Fruit fly (Drosophila melanogaster) whole organism, prepupa: ENCODE measurements around the gene Mlc1.

Source experiments
- Blimp-1 ChIP-seq: fragments of 200-800 bp; sonication (Bioruptor generic); optimal IDR thresholded peaks from 3 replicates; lab custom pipeline; 2017; ENCODE audit warnings: missing biosample characterization, missing genetic modification characterization, mild to moderate bottlenecking, moderate library complexity, missing genetic modification reagents
- CG10631 ChIP-seq: fragments of 200-800 bp; sonication (Bioruptor generic); optimal IDR thresholded peaks from 2 replicates; lab custom pipeline; 2016; ENCODE audit warnings: missing biosample characterization, missing genetic modification characterization
- CG10669 ChIP-seq: fragments of 200-800 bp; sonication (Bioruptor generic); optimal IDR thresholded peaks from 3 replicates; lab custom pipeline; 2018; ENCODE audit warnings: missing biosample characterization, mild to moderate bottlenecking, missing genetic modification characterization, moderate library complexity
- CG11762 ChIP-seq: fragments of 200-800 bp; sonication (Bioruptor generic); optimal IDR thresholded peaks from 3 replicates; lab custom pipeline; 2016; ENCODE audit warnings: missing biosample characterization, missing genetic modification characterization; ENCODE audit not compliant: insufficient read depth
- CG15336 ChIP-seq: fragments of 200-800 bp; sonication (Bioruptor generic); IDR thresholded peaks from 2 replicates; pipeline ENCODE4 v1.3.6; 2022; ENCODE audit warnings: missing biosample characterization, missing genetic modification characterization
- CG1621 ChIP-seq: fragments of 200-800 bp; sonication (Bioruptor generic); optimal IDR thresholded peaks from 3 replicates; lab custom pipeline; 2018; ENCODE audit warnings: missing biosample characterization, mild to moderate bottlenecking, missing genetic modification characterization
- CG16779 ChIP-seq: fragments of 200-800 bp; sonication (Bioruptor generic); optimal IDR thresholded peaks from 3 replicates; lab custom pipeline; 2017; ENCODE audit warnings: missing biosample characterization, mild to moderate bottlenecking, missing genetic modification characterization
- CG3032 ChIP-seq: fragments of 200-800 bp; optimal IDR thresholded peaks from 2 replicates; lab custom pipeline; 2019; ENCODE audit warnings: missing biosample characterization, mild to moderate bottlenecking, missing genetic modification characterization, moderate library complexity
- CG31627 ChIP-seq: fragments of 200-800 bp; sonication (Bioruptor generic); optimal IDR thresholded peaks from 3 replicates; lab custom pipeline; 2016; ENCODE audit warnings: missing biosample characterization, missing genetic modification characterization
- CG32006 ChIP-seq: fragments of 200-800 bp; sonication (Bioruptor generic); optimal IDR thresholded peaks from 3 replicates; lab custom pipeline; 2017; ENCODE audit warnings: missing biosample characterization, mild to moderate bottlenecking, missing genetic modification characterization
- CG34406 ChIP-seq: fragments of 200-800 bp; sonication (Bioruptor generic); optimal IDR thresholded peaks from 3 replicates; lab custom pipeline; 2016; ENCODE audit warnings: missing biosample characterization, missing genetic modification characterization
- CG4318 ChIP-seq: fragments of 200-800 bp; sonication (Bioruptor generic); optimal IDR thresholded peaks from 3 replicates; lab custom pipeline; 2017; ENCODE audit warnings: missing biosample characterization, mild to moderate bottlenecking, missing genetic modification characterization
- CG6163 ChIP-seq: fragments of 200-800 bp; sonication (Bioruptor generic); IDR thresholded peaks from 3 replicates; pipeline ENCODE4 v1.3.6; 2022; ENCODE audit warnings: missing biosample characterization, missing genetic modification characterization
- CG6276 ChIP-seq: fragments of 200-800 bp; sonication (Bioruptor generic); optimal IDR thresholded peaks from 2 replicates; lab custom pipeline; 2017; ENCODE audit warnings: missing biosample characterization, mild to moderate bottlenecking, missing genetic modification characterization
- CG6792 ChIP-seq: fragments of 200-800 bp; sonication (Bioruptor generic); optimal IDR thresholded peaks from 3 replicates; lab custom pipeline; 2016; ENCODE audit warnings: missing biosample characterization, missing genetic modification characterization
- CG6808 ChIP-seq: fragments of 200-800 bp; sonication (Bioruptor generic); optimal IDR thresholded peaks from 3 replicates; lab custom pipeline; 2017; ENCODE audit warnings: missing biosample characterization, missing genetic modification characterization, mild to moderate bottlenecking, moderate library complexity, missing genetic modification reagents
- CG6854 ChIP-seq: fragments of 200-800 bp; sonication (Bioruptor generic); optimal IDR thresholded peaks from 2 replicates; lab custom pipeline; 2017; ENCODE audit warnings: missing biosample characterization, mild to moderate bottlenecking, missing genetic modification characterization
- CG7368 ChIP-seq: fragments of 200-800 bp; sonication (Bioruptor generic); optimal IDR thresholded peaks from 3 replicates; lab custom pipeline; 2016; ENCODE audit warnings: missing biosample characterization, missing genetic modification characterization
- CG8119 ChIP-seq: fragments of 200-800 bp; sonication (Bioruptor generic); IDR thresholded peaks from 3 replicates; pipeline ENCODE4 v1.3.6; 2022; ENCODE audit warnings: missing biosample characterization, missing genetic modification characterization
- CG8319 ChIP-seq: fragments of 200-800 bp; sonication (Bioruptor generic); optimal IDR thresholded peaks from 3 replicates; lab custom pipeline; 2016; ENCODE audit warnings: missing biosample characterization, missing genetic modification characterization
- CG8632 ChIP-seq: fragments of 200-800 bp; sonication (Bioruptor generic); optimal IDR thresholded peaks from 3 replicates; lab custom pipeline; 2016; ENCODE audit warnings: missing biosample characterization, missing genetic modification characterization
- CG9139 ChIP-seq: fragments of 200-800 bp; sonication (Bioruptor generic); optimal IDR thresholded peaks from 3 replicates; lab custom pipeline; 2017; ENCODE audit warnings: missing biosample characterization, mild to moderate bottlenecking, missing genetic modification characterization
- Eip75B ChIP-seq: fragments of 200-800 bp; sonication (Bioruptor generic); optimal IDR thresholded peaks from 3 replicates; lab custom pipeline; 2016; ENCODE audit warnings: missing biosample characterization, missing genetic modification characterization
- Eip78C ChIP-seq: fragments of 200-800 bp; sonication (Bioruptor generic); peaks from one replicate; lab custom pipeline; 2016; ENCODE audit warnings: missing biosample characterization, missing genetic modification characterization
- Eip93F ChIP-seq: fragments of 200-800 bp; sonication (Bioruptor generic); optimal IDR thresholded peaks from 2 replicates; lab custom pipeline; 2016; ENCODE audit warnings: missing biosample characterization, mild to moderate bottlenecking, missing genetic modification characterization
- Ets21C ChIP-seq: fragments of 200-800 bp; sonication (Bioruptor generic); optimal IDR thresholded peaks from 3 replicates; lab custom pipeline; 2016; ENCODE audit warnings: missing biosample characterization, missing genetic modification characterization
- Ets96B ChIP-seq: fragments of 200-800 bp; optimal IDR thresholded peaks from 2 replicates; lab custom pipeline; 2019; ENCODE audit warnings: missing biosample characterization, mild to moderate bottlenecking, missing genetic modification characterization, moderate library complexity
- Gug ChIP-seq: fragments of 200-800 bp; sonication (Bioruptor generic); IDR thresholded peaks from 2 replicates; pipeline ENCODE4 v1.3.6; 2022; ENCODE audit warnings: missing biosample characterization, missing genetic modification characterization
- Hr4 ChIP-seq: fragments of 200-800 bp; sonication (Bioruptor generic); optimal IDR thresholded peaks from 3 replicates; lab custom pipeline; 2016; ENCODE audit warnings: missing biosample characterization, missing genetic modification characterization
- Lpt ChIP-seq: fragments of 200-800 bp; sonication (Bioruptor generic); optimal IDR thresholded peaks from 3 replicates; lab custom pipeline; 2016; ENCODE audit warnings: missing biosample characterization, missing genetic modification characterization
- Smox ChIP-seq: fragments of 200-800 bp; sonication (Bioruptor generic); optimal IDR thresholded peaks from 3 replicates; lab custom pipeline; 2016; ENCODE audit warnings: missing biosample characterization, missing genetic modification characterization
- Sox102F ChIP-seq: fragments of 200-800 bp; sonication (Bioruptor generic); optimal IDR thresholded peaks from 2 replicates; lab custom pipeline; 2016; ENCODE audit warnings: missing biosample characterization, mild to moderate bottlenecking, missing genetic modification characterization
- Sox14 ChIP-seq: fragments of 200-800 bp; sonication (Bioruptor generic); optimal IDR thresholded peaks from 3 replicates; lab custom pipeline; 2016; ENCODE audit warnings: missing biosample characterization, missing genetic modification characterization
- Sox15 ChIP-seq: fragments of 200-800 bp; sonication (Bioruptor generic); optimal IDR thresholded peaks from 3 replicates; lab custom pipeline; 2016; ENCODE audit warnings: missing biosample characterization, missing genetic modification characterization
- achi ChIP-seq: fragments of 200-800 bp; sonication (Bioruptor generic); optimal IDR thresholded peaks from 3 replicates; lab custom pipeline; 2016; ENCODE audit warnings: missing biosample characterization, missing genetic modification characterization
- acj6 ChIP-seq: fragments of 200-800 bp; sonication (Bioruptor generic); optimal IDR thresholded peaks from 3 replicates; lab custom pipeline; 2016; ENCODE audit warnings: missing biosample characterization, missing genetic modification characterization
- cyc ChIP-seq: fragments of 200-800 bp; sonication (Bioruptor generic); optimal IDR thresholded peaks from 3 replicates; lab custom pipeline; 2016; ENCODE audit warnings: missing biosample characterization, missing genetic modification characterization
- dac ChIP-seq: fragments of 200-800 bp; sonication (Bioruptor generic); optimal IDR thresholded peaks from 2 replicates; lab custom pipeline; 2017; ENCODE audit warnings: missing biosample characterization, mild to moderate bottlenecking, missing genetic modification characterization
- dsx ChIP-seq: fragments of 200-800 bp; optimal IDR thresholded peaks from 3 replicates; lab custom pipeline; 2019; ENCODE audit warnings: missing biosample characterization, mild to moderate bottlenecking, missing genetic modification characterization, moderate library complexity; ENCODE audit not compliant: poor library complexity, severe bottlenecking
- eg ChIP-seq: fragments of 200-800 bp; sonication (Bioruptor generic); IDR thresholded peaks from 3 replicates; pipeline ENCODE4 v1.3.6; 2022; ENCODE audit warnings: missing biosample characterization, missing genetic modification characterization
- esn ChIP-seq: fragments of 200-800 bp; sonication (Bioruptor generic); optimal IDR thresholded peaks from 2 replicates; lab custom pipeline; 2016; ENCODE audit warnings: missing biosample characterization, mild to moderate bottlenecking, missing genetic modification characterization, moderate library complexity
- lz ChIP-seq: fragments of 200-800 bp; sonication (Bioruptor generic); optimal IDR thresholded peaks from 3 replicates; lab custom pipeline; 2016; ENCODE audit warnings: missing biosample characterization, missing genetic modification characterization
- net ChIP-seq: fragments of 200-800 bp; sonication (Bioruptor generic); optimal IDR thresholded peaks from 3 replicates; lab custom pipeline; 2016; ENCODE audit warnings: missing biosample characterization, missing genetic modification characterization
- spab ChIP-seq: fragments of 200-800 bp; sonication (Bioruptor generic); optimal IDR thresholded peaks from 2 replicates; lab custom pipeline; 2017; ENCODE audit warnings: missing biosample characterization, mild to moderate bottlenecking, missing genetic modification characterization, missing genetic modification reagents
- ss ChIP-seq, 2 experiments: fragments of 200-800 bp; sonication (Bioruptor generic); optimal IDR thresholded peaks; 2 replicates in 1 of 2; 3 replicates in 1 of 2; lab custom pipeline; 2017 to 2018; ENCODE audit warnings: mild to moderate bottlenecking in 2 of 2, missing biosample characterization in 2 of 2, missing genetic modification characterization in 2 of 2, moderate library complexity in 1 of 2
- svp ChIP-seq: fragments of 200-800 bp; sonication (Bioruptor generic); peaks from one replicate; lab custom pipeline; 2016; ENCODE audit warnings: missing biosample characterization, missing genetic modification characterization
- topi ChIP-seq: fragments of 200-800 bp; sonication (Bioruptor generic); optimal IDR thresholded peaks from 3 replicates; lab custom pipeline; 2016; ENCODE audit warnings: missing biosample characterization, missing genetic modification characterization

The Mlc1 gene

dm6 chr3R:27685539-27686012 is 25.6 kb upstream of the Mlc1 start, which contains the start of gene CG12880 (continued):
- TF ChIP-seq cyc (GFP tag; lab: Kevin White, UChicago): peak; percentile 10
- no peak for TF ChIP-seq Ets21C (GFP tag; lab: Kevin White, UChicago)
- TF ChIP-seq Eip78C (GFP tag; lab: Kevin White, UChicago): peak; percentile 85
- no peak for TF ChIP-seq Blimp-1
- TF ChIP-seq net (GFP tag; lab: Kevin White, UChicago): no peak
- peak; percentile 23 for TF ChIP-seq Ets96B (tag; lab: Kevin White, UChicago)
- TF ChIP-seq Sox14 (GFP tag; lab: Kevin White, UChicago): peak; percentile 26
- no peak for TF ChIP-seq CG10631 (GFP tag; lab: Kevin White, UChicago)
- no peak for TF ChIP-seq Lpt (GFP tag; lab: Kevin White, UChicago)
- no peak for TF ChIP-seq CG8632 (GFP tag; lab: Kevin White, UChicago)
- TF ChIP-seq CG6792: peak; percentile 28
- TF ChIP-seq CG34406: peak; percentile 3
- peak; percentile 15 for TF ChIP-seq achi (GFP tag; lab: Kevin White, UChicago)
- no peak for TF ChIP-seq CG11762 (GFP tag; lab: Kevin White, UChicago)
- no peak for TF ChIP-seq CG1621
- peak; percentile 67 for TF ChIP-seq esn
- peak; percentile 17 for TF ChIP-seq CG31627
- peak; percentile 72 for TF ChIP-seq svp (GFP tag; lab: Kevin White, UChicago)
- no peak for TF ChIP-seq CG8319 (GFP tag; lab: Kevin White, UChicago)
- TF ChIP-seq CG6808: peak; percentile 61
- TF ChIP-seq CG15336: no peak
- no peak for TF ChIP-seq CG4318 (GFP tag; lab: Kevin White, UChicago)
- TF ChIP-seq CG16779 (tag; lab: Kevin White, UChicago): peak; percentile 13
- peak; percentile 5 for TF ChIP-seq Sox102F (GFP tag; lab: Kevin White, UChicago)
- TF ChIP-seq eg (GFP tag; lab: Robert Waterston, UW): no peak
- TF ChIP-seq Eip93F (GFP tag; lab: Kevin White, UChicago): no peak
- peak; percentile 49 for TF ChIP-seq topi (GFP tag; lab: Kevin White, UChicago)
- TF ChIP-seq Hr4 (GFP tag; lab: Kevin White, UChicago): peak; percentile 22
- TF ChIP-seq dac: no peak
- peak; percentile 39 for TF ChIP-seq spab (GFP tag; lab: Kevin White, UChicago)
- TF ChIP-seq CG8119 (GFP tag; lab: Robert Waterston, UW): no peak
- TF ChIP-seq CG3032 (tag; lab: Kevin White, UChicago): peak; percentile 26
- peak; percentile 21 for TF ChIP-seq lz (GFP tag; lab: Kevin White, UChicago)
- TF ChIP-seq CG10669: no peak
- TF ChIP-seq CG7368 (GFP tag; lab: Kevin White, UChicago): no peak
- TF ChIP-seq CG6276 (GFP tag; lab: Kevin White, UChicago): peak; percentile 40
- 0 out of 2 replicates have a peak, but pooled peaks have one; percentile 13 for TF ChIP-seq Gug

- TF ChIP-seq dsx (peak; percentile 89), CG1621 (peak; percentile 3), Sox15 (GFP tag; lab: Kevin White, UChicago) (no peak), ss (GFP tag; optimal IDR thresholded peaks at IDR 0.05; lab: Kevin White, UChicago) (peak in 1 of 2 experiments; percentile 64)
Measured at dm6 chr3R:27685074-27685473, 25.1 kb upstream of the Mlc1 start.

dm6 chr3R:27681799-27682198 is 21.8 kb upstream of the Mlc1 start, which contains the start of gene Sce:
Gene Sce (minus strand): TSS chr3R:27682029.
- TF ChIP-seq CG6163 (GFP tag; lab: Robert Waterston, UW): no peak
- TF ChIP-seq Eip75B (GFP tag; lab: Kevin White, UChicago): no peak
- TF ChIP-seq Smox (GFP tag; lab: Kevin White, UChicago): no peak
- TF ChIP-seq esn: no peak
- TF ChIP-seq ss (GFP tag; optimal IDR thresholded peaks at IDR 0.05; lab: Kevin White, UChicago): no peak
- TF ChIP-seq CG9139 (GFP tag; lab: Kevin White, UChicago): no peak
- TF ChIP-seq CG6854 (GFP tag; lab: Kevin White, UChicago): no peak
- no peak for TF ChIP-seq Sox102F (GFP tag; lab: Kevin White, UChicago)
- no peak for TF ChIP-seq Eip93F (GFP tag; lab: Kevin White, UChicago)
- no peak for TF ChIP-seq Ets96B (tag; lab: Kevin White, UChicago)
- TF ChIP-seq net (GFP tag; lab: Kevin White, UChicago): no peak
- TF ChIP-seq CG15336: no peak
- TF ChIP-seq CG1621: no peak
- TF ChIP-seq Lpt (GFP tag; lab: Kevin White, UChicago): no peak
- no peak for TF ChIP-seq CG6792
- no peak for TF ChIP-seq Eip78C (GFP tag; lab: Kevin White, UChicago)
- no peak for TF ChIP-seq CG31627
- TF ChIP-seq Sox15 (GFP tag; lab: Kevin White, UChicago): no peak
- TF ChIP-seq acj6 (GFP tag; lab: Kevin White, UChicago): no peak
- no peak for TF ChIP-seq CG32006 (GFP tag; lab: Kevin White, UChicago)
